Worm (Caenorhabditis elegans) whole organism, late embryonic: ENCODE measurements around the gene K02D10.8.
A peak's percentile ranks its signal among the peaks of the same experiment; 100 is the strongest.

Experiments
- C38D4.7 ChIP-seq: fragments of 200-800 bp; sonication (Bioruptor generic); optimal IDR thresholded peaks from 2 replicates; lab custom pipeline; 2018; ENCODE audit warnings: mild to moderate bottlenecking, missing genetic modification characterization, moderate library complexity, missing compliant biosample characterization
- F13H6.1 ChIP-seq: sonication (generic microtip); optimal IDR thresholded peaks from 2 replicates; lab custom pipeline; 2016; ENCODE audit warnings: missing genetic modification characterization, missing compliant biosample characterization
- K02D7.2 ChIP-seq: sonication (generic microtip); optimal IDR thresholded peaks from 2 replicates; lab custom pipeline; 2017; ENCODE audit warnings: mild to moderate bottlenecking, missing genetic modification characterization, missing compliant biosample characterization
- ahr-1 ChIP-seq: sonication (generic microtip); optimal IDR thresholded peaks from 2 replicates; lab custom pipeline; 2016; ENCODE audit warnings: missing genetic modification characterization, missing compliant biosample characterization
- ama-1 ChIP-seq: fragments of 150-350 bp; optimal IDR thresholded peaks from 2 replicates; lab custom pipeline; 2014
- ceh-14 ChIP-seq: sonication (generic microtip); optimal IDR thresholded peaks from 2 replicates; lab custom pipeline; 2016; ENCODE audit warnings: missing genotype, missing genetic modification characterization, missing compliant biosample characterization
- ceh-18 ChIP-seq: sonication (generic microtip); optimal IDR thresholded peaks from 2 replicates; lab custom pipeline; 2016; ENCODE audit warnings: missing genetic modification characterization, missing compliant biosample characterization
- ceh-19 ChIP-seq: fragments of 200-800 bp; sonication (Bioruptor generic); optimal IDR thresholded peaks from 2 replicates; lab custom pipeline; 2018; ENCODE audit warnings: mild to moderate bottlenecking, missing genetic modification characterization, missing compliant biosample characterization
- ceh-2 ChIP-seq: sonication (generic microtip); optimal IDR thresholded peaks from 2 replicates; lab custom pipeline; 2016; ENCODE audit warnings: missing genotype, missing genetic modification characterization, missing compliant biosample characterization
- ceh-31 ChIP-seq: sonication (generic microtip); optimal IDR thresholded peaks from 2 replicates; lab custom pipeline; 2016; ENCODE audit warnings: missing genetic modification characterization, missing compliant biosample characterization
- ceh-34 ChIP-seq: sonication (generic microtip); optimal IDR thresholded peaks from 2 replicates; lab custom pipeline; 2016; ENCODE audit warnings: mild to moderate bottlenecking, missing genetic modification characterization, missing compliant biosample characterization
- ceh-48 ChIP-seq: sonication (generic microtip); optimal IDR thresholded peaks from 2 replicates; lab custom pipeline; 2016; ENCODE audit warnings: missing genetic modification characterization, inconsistent platforms, missing compliant biosample characterization
- ceh-9 ChIP-seq: sonication (generic microtip); optimal IDR thresholded peaks from 2 replicates; lab custom pipeline; 2016; ENCODE audit warnings: mild to moderate bottlenecking, missing genetic modification characterization, inconsistent platforms, missing compliant biosample characterization
- che-1 ChIP-seq: sonication (generic microtip); optimal IDR thresholded peaks from 2 replicates; lab custom pipeline; 2016; ENCODE audit warnings: mild to moderate bottlenecking, missing genetic modification characterization, missing compliant biosample characterization
- dve-1 ChIP-seq: sonication (generic microtip); optimal IDR thresholded peaks from 2 replicates; lab custom pipeline; 2017; ENCODE audit warnings: antibody characterized with exemption, mild to moderate bottlenecking, missing genetic modification characterization, missing compliant biosample characterization
- elt-2 ChIP-seq: sonication (generic microtip); optimal IDR thresholded peaks from 2 replicates; lab custom pipeline; 2016; ENCODE audit warnings: missing genetic modification reagents, missing genetic modification characterization, missing compliant biosample characterization
- elt-4 ChIP-seq: sonication (generic microtip); optimal IDR thresholded peaks from 2 replicates; lab custom pipeline; 2016; ENCODE audit warnings: missing genetic modification characterization, missing compliant biosample characterization
- eyg-1 ChIP-seq: sonication (generic microtip); optimal IDR thresholded peaks from 2 replicates; lab custom pipeline; 2016; ENCODE audit warnings: missing genotype, missing genetic modification characterization, missing compliant biosample characterization
- fax-1 ChIP-seq: sonication (generic microtip); optimal IDR thresholded peaks from 2 replicates; lab custom pipeline; 2016; ENCODE audit warnings: missing genotype, missing genetic modification characterization, missing compliant biosample characterization
- gmeb-2 ChIP-seq: sonication (generic microtip); optimal IDR thresholded peaks from 2 replicates; lab custom pipeline; 2016; ENCODE audit warnings: missing genetic modification characterization, inconsistent platforms, missing compliant biosample characterization
- hlh-30 ChIP-seq: sonication (generic microtip); optimal IDR thresholded peaks from 2 replicates; lab custom pipeline; 2017; ENCODE audit warnings: antibody characterized with exemption, missing genetic modification characterization, missing compliant biosample characterization; ENCODE audit not compliant: insufficient read depth
- hlh-6 ChIP-seq: sonication (generic microtip); optimal IDR thresholded peaks from 2 replicates; lab custom pipeline; 2016; ENCODE audit warnings: missing genotype, missing genetic modification characterization, missing compliant biosample characterization
- hlh-8 ChIP-seq: sonication (generic microtip); optimal IDR thresholded peaks from 2 replicates; lab custom pipeline; 2016; ENCODE audit warnings: missing genotype, missing genetic modification characterization, missing compliant biosample characterization
- lim-6 ChIP-seq: sonication (generic microtip); optimal IDR thresholded peaks from 2 replicates; lab custom pipeline; 2016; ENCODE audit warnings: missing genetic modification characterization, missing compliant biosample characterization
- lin-11 ChIP-seq: fragments of 200-800 bp; sonication (Bioruptor generic); optimal IDR thresholded peaks from 2 replicates; lab custom pipeline; 2018; ENCODE audit warnings: mild to moderate bottlenecking, missing genetic modification characterization, missing compliant biosample characterization
- madf-2 ChIP-seq: sonication (generic microtip); optimal IDR thresholded peaks from 2 replicates; lab custom pipeline; 2017; ENCODE audit warnings: missing genetic modification characterization, missing compliant biosample characterization
- mec-3 ChIP-seq: sonication (generic microtip); optimal IDR thresholded peaks from 2 replicates; lab custom pipeline; 2016; ENCODE audit warnings: borderline replicate concordance, missing genetic modification characterization, missing compliant biosample characterization
- nfya-1 ChIP-seq: sonication (generic microtip); optimal IDR thresholded peaks from 2 replicates; lab custom pipeline; 2017; ENCODE audit warnings: missing genetic modification characterization, mild to moderate bottlenecking, missing compliant biosample characterization, antibody characterized with exemption, moderate library complexity
- nhr-11 ChIP-seq: fragments of 150-350 bp; optimal IDR thresholded peaks from 2 replicates; lab custom pipeline; 2014; ENCODE audit warnings: missing biosample characterization, missing genetic modification characterization
- npax-4 ChIP-seq: sonication (generic microtip); optimal IDR thresholded peaks from 2 replicates; lab custom pipeline; 2016; ENCODE audit warnings: missing genetic modification characterization, missing compliant biosample characterization
- pag-3 ChIP-seq: sonication (generic microtip); optimal IDR thresholded peaks from 2 replicates; lab custom pipeline; 2016; ENCODE audit warnings: missing compliant biosample characterization, missing genetic modification characterization, borderline replicate concordance
- pat-9 ChIP-seq: fragments of 200-800 bp; sonication (Bioruptor generic); optimal IDR thresholded peaks from 2 replicates; lab custom pipeline; 2018; ENCODE audit warnings: mild to moderate bottlenecking, missing genetic modification characterization, moderate library complexity, missing compliant biosample characterization
- pax-1 ChIP-seq: fragments of 150-350 bp; optimal IDR thresholded peaks from 2 replicates; lab custom pipeline; 2014; ENCODE audit warnings: missing biosample characterization, missing genetic modification characterization
- pha-2 ChIP-seq: sonication (generic microtip); optimal IDR thresholded peaks from 2 replicates; lab custom pipeline; 2017; ENCODE audit warnings: mild to moderate bottlenecking, missing genetic modification characterization, missing compliant biosample characterization
- pqm-1 ChIP-seq: sonication (generic microtip); optimal IDR thresholded peaks from 2 replicates; lab custom pipeline; 2016; ENCODE audit warnings: missing genetic modification characterization, missing compliant biosample characterization
- sdc-2 ChIP-seq: sonication (generic microtip); optimal IDR thresholded peaks from 2 replicates; lab custom pipeline; 2016; ENCODE audit warnings: missing genotype, missing genetic modification characterization, missing compliant biosample characterization
- sox-2 ChIP-seq: fragments of 200-800 bp; sonication (Bioruptor generic); IDR thresholded peaks from 2 replicates; pipeline ENCODE4 v1.3.6; 2022; ENCODE audit warnings: missing genetic modification reagents, missing genetic modification characterization, missing compliant biosample characterization
- tbx-2 ChIP-seq: sonication (generic microtip); optimal IDR thresholded peaks from 2 replicates; lab custom pipeline; 2016; ENCODE audit warnings: missing genetic modification characterization, missing compliant biosample characterization
- tbx-7 ChIP-seq: sonication (generic microtip); optimal IDR thresholded peaks from 2 replicates; lab custom pipeline; 2016; ENCODE audit warnings: missing genotype, missing genetic modification characterization, missing compliant biosample characterization
- unc-3 ChIP-seq, 2 experiments: fragments of 200-800 bp in 1 of 2; sonication (Bioruptor generic) in 1 of 2; sonication (generic microtip) in 1 of 2; conservative IDR thresholded peaks in 1 of 2; optimal IDR thresholded peaks in 1 of 2; 2 replicates each; pipeline versions ENCODE4 v1.3.6 to Lab custom; 2016 to 2022; ENCODE audit warnings: missing compliant biosample characterization in 2 of 2, missing genetic modification characterization in 2 of 2, missing genetic modification reagents in 1 of 2
- unc-42 ChIP-seq: sonication (generic microtip); optimal IDR thresholded peaks from 2 replicates; lab custom pipeline; 2016; ENCODE audit warnings: missing genotype, missing genetic modification characterization, missing compliant biosample characterization
- unc-55 ChIP-seq: sonication (generic microtip); optimal IDR thresholded peaks from 2 replicates; lab custom pipeline; 2017; ENCODE audit warnings: missing biosample characterization, missing genetic modification reagents, missing genetic modification characterization

The K02D10.8 gene

ce11 chrIII:8799964-8800795, 14.0 kb downstream of the K02D10.8 start, which contains the start of gene F54F2.6 (continued):
- TF ChIP-seq unc-3 (GFP tag; conservative IDR thresholded peaks at IDR 0.05; lab: Robert Waterston, UW): 0 out of 2 replicates have a peak, but pooled peaks have one; percentile 24
- TF ChIP-seq unc-3 (tag; optimal IDR thresholded peaks at IDR 0.05; lab: Kevin White, UChicago): peak; percentile 42
- TF ChIP-seq ceh-2 (tag; lab: Kevin White, UChicago): peak; percentile 57
- no peak for TF ChIP-seq K02D7.2 (tag; lab: Kevin White, UChicago)
- TF ChIP-seq F13H6.1 (tag; lab: Kevin White, UChicago): peak; percentile 45
- peak; percentile 86 for TF ChIP-seq unc-42 (tag; lab: Kevin White, UChicago)
- TF ChIP-seq nhr-11 (tag; lab: Kevin White, UChicago): no peak
- peak; percentile 96 for TF ChIP-seq ceh-18
- TF ChIP-seq ceh-9 (tag; lab: Kevin White, UChicago): no peak
- TF ChIP-seq pha-2: peak; percentile 76
- TF ChIP-seq hlh-8 (tag; lab: Kevin White, UChicago): peak; percentile 60
- TF ChIP-seq pax-1 (tag; lab: Kevin White, UChicago): no peak
- no peak for TF ChIP-seq pag-3 (tag; lab: Kevin White, UChicago)
- peak; percentile 91 for TF ChIP-seq unc-55
- peak; percentile 91 for TF ChIP-seq ceh-31 (tag; lab: Kevin White, UChicago)
- no peak for TF ChIP-seq ahr-1 (tag; lab: Kevin White, UChicago)
- peak; percentile 50 for TF ChIP-seq fax-1 (tag; lab: Kevin White, UChicago)
- no peak for TF ChIP-seq che-1 (tag; lab: Kevin White, UChicago)
- peak; percentile 80 for TF ChIP-seq tbx-2 (tag; lab: Kevin White, UChicago)
- no peak for TF ChIP-seq lin-11 (tag; lab: Kevin White, UChicago)
- no peak for TF ChIP-seq madf-2 (tag; lab: Kevin White, UChicago)
- peak; percentile 88 for TF ChIP-seq ceh-34
- no peak for TF ChIP-seq hlh-6 (tag; lab: Kevin White, UChicago)
- peak; percentile 44 for TF ChIP-seq elt-2
- no peak for TF ChIP-seq tbx-7

- TF ChIP-seq ceh-2 (tag; lab: Kevin White, UChicago) (no peak), sdc-2 (tag; lab: Kevin White, UChicago) (no peak), C38D4.7 (GFP tag; lab: Kevin White, UChicago) (no peak), lim-6 (tag; lab: Kevin White, UChicago) (no peak)
Measured at ce11 chrIII:8800796-8801083, 14.6 kb downstream of the K02D10.8 start.

ce11 chrIII:8801352-8801863, 15.2 kb downstream of the K02D10.8 start:
- TF ChIP-seq unc-42 (tag; lab: Kevin White, UChicago) (no peak), ceh-14 (tag; lab: Kevin White, UChicago) (no peak), ceh-19 (no peak), nfya-1 (tag; lab: Kevin White, UChicago) (no peak), elt-4 (tag; lab: Kevin White, UChicago) (peak; percentile 53), pqm-1 (no peak)

- TF ChIP-seq ama-1 (lab: Kevin White, UChicago) (peak; percentile 91), mec-3 (no peak), hlh-8 (tag; lab: Kevin White, UChicago) (peak; percentile 78), pat-9 (tag; lab: Kevin White, UChicago) (no peak), pha-2 (peak; percentile 63), che-1 (tag; lab: Kevin White, UChicago) (peak; percentile 45), pax-1 (tag; lab: Kevin White, UChicago) (peak; percentile 95), gmeb-2 (tag; lab: Kevin White, UChicago) (no peak), ceh-48 (tag; lab: Kevin White, UChicago) (no peak), npax-4 (tag; lab: Kevin White, UChicago) (no peak), dve-1 (tag; lab: Kevin White, UChicago) (peak; percentile 98), hlh-6 (tag; lab: Kevin White, UChicago) (peak; percentile 64), sox-2 (0 out of 2 replicates have a peak, but pooled peaks have one; percentile 3), nfya-1 (tag; lab: Kevin White, UChicago) (peak; percentile 98), hlh-30 (peak; percentile 93), tbx-2 (tag; lab: Kevin White, UChicago) (peak; percentile 96), eyg-1 (tag; lab: Kevin White, UChicago) (peak; percentile 32), unc-42 (tag; lab: Kevin White, UChicago) (peak; percentile 84), madf-2 (tag; lab: Kevin White, UChicago) (no peak)
Measured at ce11 chrIII:8801864-8802818, 16.0 kb downstream of the K02D10.8 start.
